Worm (Caenorhabditis elegans) whole organism, L2 larva: ENCODE measurements around the gene tph-1.

ENCODE experiments used
- R02D3.7 ChIP-seq: fragments of 150-350 bp; optimal IDR thresholded peaks from 2 replicates; lab custom pipeline; 2014; ENCODE audit warnings: missing biosample characterization, missing genetic modification characterization
- ama-1 ChIP-seq: fragments of 150-350 bp; optimal IDR thresholded peaks from 2 replicates; lab custom pipeline; 2018; ENCODE audit warnings: inconsistent platforms
- ceh-16 ChIP-seq: fragments of 150-350 bp; optimal IDR thresholded peaks from 2 replicates; lab custom pipeline; 2014; ENCODE audit warnings: missing biosample characterization, missing genetic modification characterization
- elt-3 ChIP-seq: sonication (generic microtip); optimal IDR thresholded peaks from 2 replicates; lab custom pipeline; 2017; ENCODE audit warnings: missing biosample characterization, missing genetic modification characterization
- mab-5 ChIP-seq: fragments of 150-350 bp; optimal IDR thresholded peaks from 2 replicates; lab custom pipeline; 2014; ENCODE audit warnings: missing biosample characterization, missing genetic modification characterization
- nhr-12 ChIP-seq: fragments of 150-350 bp; optimal IDR thresholded peaks from 2 replicates; lab custom pipeline; 2014; ENCODE audit warnings: missing biosample characterization, missing genetic modification characterization

- TF ChIP-seq ceh-16 (tag; lab: Kevin White, UChicago) = no peak
- no peak for TF ChIP-seq nhr-12 (tag; lab: Kevin White, UChicago)
- no peak for TF ChIP-seq elt-3 (tag; lab: Kevin White, UChicago)
- TF ChIP-seq mab-5 = no peak
- TF ChIP-seq R02D3.7 = no peak
- no peak for TF ChIP-seq ama-1 (lab: Kevin White, UChicago)
Observed at ce11 chrII:7575614-7576013, 26.5 kb downstream of the tph-1 start, which contains the start of gene F35D2.1.
